Worm (Caenorhabditis elegans) whole organism, L4 larva: ENCODE data around the gene fbxa-50.
A peak's percentile ranks its signal among the peaks of the same experiment; 100 is the strongest.

Experiments used
- T20F7.1 ChIP-seq: fragments of 200-800 bp; sonication (Bioruptor generic); optimal IDR thresholded peaks from 2 replicates; lab custom pipeline; 2018; ENCODE audit warnings: mild to moderate bottlenecking, missing genetic modification characterization, missing compliant biosample characterization
- T26A8.4 ChIP-seq: fragments of 200-800 bp; sonication (Bioruptor generic); IDR thresholded peaks from 2 replicates; pipeline ENCODE4 v1.3.6; 2022; ENCODE audit warnings: missing genetic modification characterization, missing compliant biosample characterization
- Y105C5A.15 ChIP-seq: fragments of 200-800 bp; sonication (Bioruptor generic); IDR thresholded peaks from 2 replicates; pipeline ENCODE4 v1.3.6; 2022; ENCODE audit warnings: missing genetic modification characterization, missing compliant biosample characterization
- Y75B8A.6 ChIP-seq: fragments of 200-800 bp; sonication (Bioruptor generic); IDR thresholded peaks from 2 replicates; pipeline ENCODE4 v1.3.6; 2022; ENCODE audit warnings: missing genetic modification reagents, missing genetic modification characterization, missing compliant biosample characterization
- ceh-20 ChIP-seq: fragments of 200-800 bp; sonication (Bioruptor generic); IDR thresholded peaks from 2 replicates; pipeline ENCODE4 v1.3.6; 2022; ENCODE audit warnings: missing genetic modification reagents, missing genetic modification characterization, missing compliant biosample characterization
- ceh-32 ChIP-seq: sonication (generic microtip); optimal IDR thresholded peaks from 2 replicates; lab custom pipeline; 2016; ENCODE audit warnings: mild to moderate bottlenecking, missing genetic modification characterization, missing compliant biosample characterization; ENCODE audit not compliant: poor library complexity
- ceh-44 ChIP-seq: fragments of 200-800 bp; sonication (Bioruptor generic); IDR thresholded peaks from 2 replicates; pipeline ENCODE4 v1.3.6; 2022; ENCODE audit warnings: missing genetic modification reagents, missing genetic modification characterization, missing compliant biosample characterization
- daf-16 ChIP-seq, 3 experiments: sonication (generic microtip); optimal IDR thresholded peaks; 2 replicates each; lab custom pipeline; 2016 to 2017; ENCODE audit warnings: missing genetic modification characterization in 3 of 3, missing genetic modification reagents in 3 of 3, mild to moderate bottlenecking in 2 of 3, missing compliant biosample characterization in 2 of 3, missing biosample characterization in 1 of 3, moderate library complexity in 1 of 3
- daf-8 ChIP-seq: fragments of 200-800 bp; sonication (Bioruptor generic); IDR thresholded peaks from 2 replicates; pipeline ENCODE4 v1.3.6; 2022; ENCODE audit warnings: missing genetic modification characterization, missing compliant biosample characterization
- dmd-8 ChIP-seq: fragments of 200-800 bp; sonication (Bioruptor generic); IDR thresholded peaks from 2 replicates; pipeline ENCODE4 v1.3.6; 2022; ENCODE audit warnings: missing genetic modification characterization, missing compliant biosample characterization
- dve-1 ChIP-seq: sonication (generic microtip); optimal IDR thresholded peaks from 2 replicates; lab custom pipeline; 2017; ENCODE audit warnings: antibody characterized with exemption, mild to moderate bottlenecking, missing genetic modification characterization, missing compliant biosample characterization; ENCODE audit not compliant: insufficient read depth
- egl-43 ChIP-seq: fragments of 200-800 bp; sonication (Bioruptor generic); IDR thresholded peaks from 2 replicates; pipeline ENCODE4 v1.3.6; 2022; ENCODE audit warnings: missing genetic modification reagents, missing genetic modification characterization, missing compliant biosample characterization
- gei-8 ChIP-seq: fragments of 200-800 bp; sonication (Bioruptor generic); optimal IDR thresholded peaks from 2 replicates; lab custom pipeline; 2018; ENCODE audit warnings: mild to moderate bottlenecking, missing genetic modification characterization, missing compliant biosample characterization
- lin-1 ChIP-seq: fragments of 200-800 bp; sonication (Bioruptor generic); IDR thresholded peaks from 2 replicates; pipeline ENCODE4 v1.3.6; 2022; ENCODE audit warnings: missing genetic modification reagents, missing genetic modification characterization, missing compliant biosample characterization
- lin-29 ChIP-seq: fragments of 200-800 bp; sonication (Bioruptor generic); IDR thresholded peaks from 2 replicates; pipeline ENCODE4 v1.3.6; 2022; ENCODE audit warnings: missing genetic modification reagents, missing genetic modification characterization, missing compliant biosample characterization
- lsy-2 ChIP-seq, 2 experiments: fragments of 150-350 bp in 1 of 2; sonication (generic microtip) in 1 of 2; optimal IDR thresholded peaks; 2 replicates each; lab custom pipeline; 2014 to 2017; ENCODE audit warnings: missing biosample characterization in 2 of 2, missing genetic modification characterization in 2 of 2
- mep-1 ChIP-seq: fragments of 150-350 bp; sonication (generic microtip); optimal IDR thresholded peaks from 3 replicates; lab custom pipeline; 2014; ENCODE audit warnings: missing biosample characterization, missing genetic modification characterization
- nhr-28 ChIP-seq: fragments of 150-350 bp; optimal IDR thresholded peaks from 2 replicates; lab custom pipeline; 2014; ENCODE audit warnings: missing biosample characterization, missing genetic modification characterization
- nhr-42 ChIP-seq: fragments of 200-800 bp; sonication (Bioruptor generic); IDR thresholded peaks from 2 replicates; pipeline ENCODE4 v1.3.6; 2022; ENCODE audit warnings: missing genetic modification characterization, missing compliant biosample characterization
- nhr-76 ChIP-seq: fragments of 150-350 bp; optimal IDR thresholded peaks from 2 replicates; lab custom pipeline; 2014; ENCODE audit warnings: missing biosample characterization, missing genetic modification characterization
- nhr-77 ChIP-seq: fragments of 150-350 bp; optimal IDR thresholded peaks from 2 replicates; lab custom pipeline; 2014; ENCODE audit warnings: missing biosample characterization, missing genetic modification characterization
- pha-4 ChIP-seq, 2 experiments: fragments of 150-350 bp in 1 of 2; fragments of 200-800 bp in 1 of 2; sonication (Bioruptor generic) in 1 of 2; IDR thresholded peaks in 1 of 2; optimal IDR thresholded peaks in 1 of 2; 2 replicates each; pipeline versions ENCODE4 v1.3.6 to Lab custom; 2014 to 2022; ENCODE audit warnings: missing genetic modification characterization in 2 of 2, missing genetic modification reagents in 2 of 2, missing biosample characterization in 1 of 2, missing compliant biosample characterization in 1 of 2
- php-3 ChIP-seq: fragments of 200-800 bp; sonication (Bioruptor generic); IDR thresholded peaks from 2 replicates; pipeline ENCODE4 v1.3.6; 2022; ENCODE audit warnings: missing genetic modification reagents, missing genetic modification characterization, missing compliant biosample characterization
- pqm-1 ChIP-seq: sonication (generic microtip); optimal IDR thresholded peaks from 2 replicates; lab custom pipeline; 2017; ENCODE audit warnings: missing biosample characterization, missing genetic modification characterization
- snpc-4 ChIP-seq: fragments of 150-350 bp; optimal IDR thresholded peaks from 2 replicates; lab custom pipeline; 2014; ENCODE audit warnings: missing biosample characterization, missing genetic modification characterization
- spr-3 ChIP-seq: fragments of 200-800 bp; sonication (Bioruptor generic); optimal IDR thresholded peaks from 2 replicates; lab custom pipeline; 2018; ENCODE audit warnings: mild to moderate bottlenecking, missing genetic modification characterization, missing compliant biosample characterization
- tag-97 ChIP-seq: fragments of 200-800 bp; sonication (Bioruptor generic); IDR thresholded peaks from 2 replicates; pipeline ENCODE4 v1.3.6; 2022; ENCODE audit warnings: missing genetic modification characterization, missing compliant biosample characterization
- unc-39 ChIP-seq: sonication (generic microtip); optimal IDR thresholded peaks from 2 replicates; lab custom pipeline; 2017; ENCODE audit warnings: missing biosample characterization, missing genetic modification characterization
- unc-62 ChIP-seq, 3 experiments: fragments of 150-350 bp in 1 of 3; sonication (generic microtip); optimal IDR thresholded peaks in 2 of 3; peaks in 1 of 3; 1 replicate in 1 of 3; 2 replicates in 2 of 3; lab custom pipeline; 2014 to 2017; ENCODE audit warnings: missing biosample characterization in 3 of 3, missing genetic modification characterization in 3 of 3, missing genetic modification reagents in 3 of 3, missing genotype in 1 of 3
- zip-11 ChIP-seq: fragments of 200-800 bp; sonication (Bioruptor generic); IDR thresholded peaks from 2 replicates; pipeline ENCODE4 v1.3.6; 2022; ENCODE audit warnings: missing genetic modification characterization, missing compliant biosample characterization
- zip-2 ChIP-seq: fragments of 150-350 bp; optimal IDR thresholded peaks from 2 replicates; lab custom pipeline; 2014; ENCODE audit warnings: missing biosample characterization, missing genetic modification characterization
- ztf-11 ChIP-seq: fragments of 150-350 bp; optimal IDR thresholded peaks from 2 replicates; lab custom pipeline; 2014; ENCODE audit warnings: missing biosample characterization, missing genetic modification characterization
- ztf-7 ChIP-seq: fragments of 150-350 bp; optimal IDR thresholded peaks from 2 replicates; lab custom pipeline; 2014; ENCODE audit warnings: missing biosample characterization, missing genetic modification characterization

fbxa-50 gene

ce11 chrIII:1303414-1303813 is 15.1 kb upstream of the fbxa-50 start, which contains the start of gene fbxa-75:
Gene fbxa-75 (plus strand): TSS chrIII:1303714.
- TF ChIP-seq unc-62 (GFP tag; optimal IDR thresholded peaks at IDR 0.05 in 1 of 2; lab: Kevin White, UChicago) (peak in 1 of 2 experiments; percentile 16), unc-62 (tag; optimal IDR thresholded peaks at IDR 0.05; lab: Kevin White, UChicago) (no peak), Y75B8A.6 (GFP tag; lab: Robert Waterston, UW) (no peak)

ce11 chrIII:1297604-1298003 is 9.3 kb upstream of the fbxa-50 start, which contains the start of gene fbxa-28:
Gene fbxa-28 (plus strand): TSS chrIII:1297904.
- TF ChIP-seq nhr-76 (tag; lab: Kevin White, UChicago), result no peak

DNA sequence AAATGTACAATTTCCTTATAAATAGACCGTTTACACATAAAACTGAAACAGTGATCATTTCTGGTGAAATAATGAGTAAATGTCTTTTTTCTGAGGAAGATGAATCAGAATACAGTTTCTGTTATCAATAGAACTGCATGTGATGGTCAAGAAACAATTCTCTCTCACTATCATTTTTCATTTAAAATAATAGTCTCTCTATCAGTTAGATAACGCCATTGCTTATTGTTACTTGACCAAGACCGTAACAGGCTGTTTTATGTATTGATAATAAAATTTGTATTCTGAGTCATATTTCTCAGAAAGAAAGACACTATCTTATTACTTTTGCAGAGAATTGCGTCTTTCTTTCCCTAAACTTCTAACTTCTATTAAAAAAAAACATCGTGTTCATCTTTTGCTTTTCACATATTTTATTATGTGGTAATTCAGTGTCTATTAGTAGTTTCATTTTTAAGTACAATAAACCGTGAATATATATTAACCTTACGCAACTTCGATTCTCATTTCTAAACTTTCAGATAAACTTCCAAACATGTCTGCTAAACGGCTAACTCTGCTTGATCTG is 6.9 kb upstream of the fbxa-50 start, which contains the start of gene fbxa-35:
Gene fbxa-35, plus strand, starts transcription at position 518 of the 568 bp plus-strand sequence.
- TF ChIP-seq dmd-8, result no peak
- TF ChIP-seq nhr-42 (GFP tag; lab: Robert Waterston, UW), result no peak
- peak; percentile 54 for TF ChIP-seq nhr-77
- TF ChIP-seq pqm-1 (tag; lab: Kevin White, UChicago), result peak; percentile 79
- TF ChIP-seq nhr-28 (tag; lab: Kevin White, UChicago), result peak; percentile 65
- no peak for TF ChIP-seq lin-1 (GFP tag; lab: Robert Waterston, UW)
- TF ChIP-seq daf-16 (GFP tag; optimal IDR thresholded peaks at IDR 0.05; lab: Kevin White, UChicago), result no peak
- peak; percentile 45 for TF ChIP-seq daf-16 (tag; optimal IDR thresholded peaks at IDR 0.05; lab: Kevin White, UChicago)
- TF ChIP-seq gei-8 (GFP tag; lab: Kevin White, UChicago), result no peak
- TF ChIP-seq unc-62 (GFP tag; optimal IDR thresholded peaks at IDR 0.05 in 1 of 2; lab: Kevin White, UChicago), result peak in 1 of 2 experiments; percentile 85
- TF ChIP-seq unc-62 (tag; optimal IDR thresholded peaks at IDR 0.05; lab: Kevin White, UChicago), result no peak
- TF ChIP-seq zip-11, result no peak
- TF ChIP-seq, all 104 proteins: peak for 5

ce11 chrIII:1293135-1293534 is 4.8 kb upstream of the fbxa-50 start, which contains the start of gene fbxa-36:
Gene fbxa-36 (minus strand): TSS chrIII:1293235.
- TF ChIP-seq pha-4 (GFP tag; IDR thresholded peaks at IDR 0.05; lab: Robert Waterston, UW) (no peak), pha-4 (tag; optimal IDR thresholded peaks at IDR 0.05; lab: Kevin White, UChicago) (no peak), ceh-44 (no peak), ztf-11 (no peak), Y105C5A.15 (no peak), ceh-32 (tag; lab: Kevin White, UChicago) (no peak), Y75B8A.6 (GFP tag; lab: Robert Waterston, UW) (no peak), spr-3 (GFP tag; lab: Kevin White, UChicago) (no peak), nhr-28 (tag; lab: Kevin White, UChicago) (no peak), daf-8 (no peak), php-3 (GFP tag; lab: Robert Waterston, UW) (no peak)

- TF ChIP-seq ceh-20 (no peak), snpc-4 (no peak), pqm-1 (tag; lab: Kevin White, UChicago) (peak; percentile 53), tag-97 (GFP tag; lab: Robert Waterston, UW) (no peak), nhr-28 (tag; lab: Kevin White, UChicago) (peak; percentile 39), T26A8.4 (no peak), unc-39 (tag; lab: Kevin White, UChicago) (no peak), daf-16 (GFP tag; optimal IDR thresholded peaks at IDR 0.05; lab: Kevin White, UChicago) (no peak), daf-16 (tag; optimal IDR thresholded peaks at IDR 0.05; lab: Kevin White, UChicago) (peak; percentile 18)
Measured at ce11 chrIII:1289139-1289538, 816 bp upstream of the fbxa-50 start.

DNA sequence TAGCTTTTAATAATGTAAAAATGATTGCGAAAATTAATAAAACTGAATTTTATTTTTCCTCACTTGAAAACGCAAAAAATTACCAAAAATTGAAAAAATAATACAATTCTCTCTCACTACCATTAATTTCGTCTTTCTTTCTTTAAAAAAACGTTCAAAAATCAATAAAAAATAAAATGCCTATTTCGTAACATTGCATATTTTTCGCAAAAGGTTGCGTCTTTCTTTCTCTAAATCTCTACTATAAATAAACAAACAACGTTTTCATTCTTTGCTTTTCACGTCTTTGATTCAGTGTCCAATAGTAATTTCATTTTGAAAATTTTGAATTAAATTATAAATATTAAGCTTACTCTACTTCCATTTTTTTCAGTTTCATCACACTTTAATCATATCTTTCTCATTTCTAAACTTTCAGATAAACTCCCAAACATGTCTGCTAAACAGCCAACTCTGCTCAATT is 3.7 kb downstream of the fbxa-50 start, which contains the start of gene fbxa-37:
Gene fbxa-37, plus strand, starts transcription at position 413 of the 463 bp plus-strand sequence.
- TF ChIP-seq daf-16 (GFP tag; optimal IDR thresholded peaks at IDR 0.05; lab: Kevin White, UChicago) (no peak), daf-16 (tag; optimal IDR thresholded peaks at IDR 0.05; lab: Kevin White, UChicago) (peak; percentile 36), mep-1 (peak; percentile 43), lin-29 (no peak), T20F7.1 (peak; percentile 6), egl-43 (GFP tag; lab: Robert Waterston, UW) (no peak), ztf-7 (tag; lab: Kevin White, UChicago) (peak; percentile 88), dve-1 (tag; lab: Kevin White, UChicago) (peak; percentile 36), zip-2 (tag; lab: Kevin White, UChicago) (peak; percentile 98), lsy-2 (tag; optimal IDR thresholded peaks at IDR 0.05; lab: Kevin White, UChicago) (peak in 1 of 2 experiments; percentile 71)
- TF ChIP-seq, all 104 proteins: peak for 7
